Fruit fly (Drosophila melanogaster): ENCODE measurements around the gene Lgr1.

Lgr1 gene

dm6 chr3R:17680639-17681302 is 44.8 kb upstream of the Lgr1 start (continued):
- TF ChIP-seq Eip93F (GFP tag; optimal IDR thresholded peaks at IDR 0.05) = peak; percentile 27
- TF ChIP-seq Lpt (GFP tag; optimal IDR thresholded peaks at IDR 0.05) = peak; percentile 24
- peak; percentile 25 for TF ChIP-seq Eip75B (GFP tag; optimal IDR thresholded peaks at IDR 0.05)
- no peak for TF ChIP-seq CG16779 (tag; optimal IDR thresholded peaks at IDR 0.05)
- TF ChIP-seq CG11762 (GFP tag; optimal IDR thresholded peaks at IDR 0.05; ENCODE audit: insufficient read depth) = peak; percentile 36
- peak; percentile 12 for TF ChIP-seq CG31627 (GFP tag; optimal IDR thresholded peaks at IDR 0.05)
- peak; percentile 48 for TF ChIP-seq pdm3 (GFP tag; optimal IDR thresholded peaks at IDR 0.05)
- TF ChIP-seq CG3032 (tag; optimal IDR thresholded peaks at IDR 0.05) = peak; percentile 11
- no peak; the same call in 1 of the 2 replicates for TF ChIP-seq CG15336 (GFP tag; IDR thresholded peaks at IDR 0.05)
- peak; percentile 57 for TF ChIP-seq achi (GFP tag; optimal IDR thresholded peaks at IDR 0.05)
- peak; percentile 28 for TF ChIP-seq Hr39 (GFP tag; optimal IDR thresholded peaks at IDR 0.05)
- peak; percentile 17 for TF ChIP-seq Sox14 (GFP tag; optimal IDR thresholded peaks at IDR 0.05)
- no peak for TF ChIP-seq eg (GFP tag; IDR thresholded peaks at IDR 0.05)
- no peak for TF ChIP-seq CG9139 (GFP tag; optimal IDR thresholded peaks at IDR 0.05)
- no peak for TF ChIP-seq CG8119 (GFP tag; IDR thresholded peaks at IDR 0.05)
- no peak for TF ChIP-seq fd59A (GFP tag; optimal IDR thresholded peaks at IDR 0.05)
- peak; percentile 69 for TF ChIP-seq Smox (GFP tag; optimal IDR thresholded peaks at IDR 0.05)
- no peak for TF ChIP-seq CG1621 (tag; optimal IDR thresholded peaks at IDR 0.05)
- TF ChIP-seq CG6808 (GFP tag; optimal IDR thresholded peaks at IDR 0.05) = no peak
- TF ChIP-seq CG32006 (GFP tag; optimal IDR thresholded peaks at IDR 0.05) = peak; percentile 80
- peak; percentile 27 for TF ChIP-seq CG6792 (GFP tag; optimal IDR thresholded peaks at IDR 0.05)
- TF ChIP-seq Met (GFP tag; optimal IDR thresholded peaks at IDR 0.05) = peak; percentile 68
- TF ChIP-seq CG6276 (GFP tag; optimal IDR thresholded peaks at IDR 0.05) = no peak

- no peak for TF ChIP-seq CG31627 (GFP tag; optimal IDR thresholded peaks at IDR 0.05)
- TF ChIP-seq Ets21C (GFP tag; optimal IDR thresholded peaks at IDR 0.05) = no peak
- TF ChIP-seq CG6276 (GFP tag; optimal IDR thresholded peaks at IDR 0.05) = no peak
- no peak for TF ChIP-seq Eip93F (GFP tag; optimal IDR thresholded peaks at IDR 0.05)
- peak; percentile 26 for TF ChIP-seq Blimp-1 (GFP tag; optimal IDR thresholded peaks at IDR 0.05)
- TF ChIP-seq Sox102F (GFP tag; optimal IDR thresholded peaks at IDR 0.05) = no peak
- TF ChIP-seq CG6854 (GFP tag; optimal IDR thresholded peaks at IDR 0.05) = no peak
Measured at dm6 chr3R:17681611-17682243, 43.9 kb upstream of the Lgr1 start.

- no peak for TF ChIP-seq Smox (GFP tag; optimal IDR thresholded peaks at IDR 0.05)
- TF ChIP-seq CG32006 (GFP tag; optimal IDR thresholded peaks at IDR 0.05) = no peak
- no peak for TF ChIP-seq CG10669 (GFP tag; optimal IDR thresholded peaks at IDR 0.05)
- TF ChIP-seq CG6854 (GFP tag; optimal IDR thresholded peaks at IDR 0.05) = peak; percentile 18
- TF ChIP-seq CG7368 (GFP tag; optimal IDR thresholded peaks at IDR 0.05) = no peak
- TF ChIP-seq CG16779 (tag; optimal IDR thresholded peaks at IDR 0.05) = no peak
- no peak for TF ChIP-seq acj6 (GFP tag; optimal IDR thresholded peaks at IDR 0.05)
- no peak for TF ChIP-seq ss (GFP tag; optimal IDR thresholded peaks at IDR 0.05)
- no peak for TF ChIP-seq Sox102F (GFP tag; optimal IDR thresholded peaks at IDR 0.05)
- no peak for TF ChIP-seq CG8119 (GFP tag; IDR thresholded peaks at IDR 0.05)
- TF ChIP-seq vri (GFP tag; optimal IDR thresholded peaks at IDR 0.05) = no peak
- peak; percentile 11 for TF ChIP-seq esn (GFP tag; optimal IDR thresholded peaks at IDR 0.05)
- TF ChIP-seq CG3032 (tag; optimal IDR thresholded peaks at IDR 0.05) = no peak
- no peak for TF ChIP-seq CG1621 (tag; optimal IDR thresholded peaks at IDR 0.05)
- no peak for TF ChIP-seq Blimp-1 (GFP tag; optimal IDR thresholded peaks at IDR 0.05)
- TF ChIP-seq pdm3 (GFP tag; optimal IDR thresholded peaks at IDR 0.05) = no peak
- no peak for TF ChIP-seq OdsH (GFP tag; optimal IDR thresholded peaks at IDR 0.05)
- no peak for TF ChIP-seq topi (GFP tag; optimal IDR thresholded peaks at IDR 0.05)
- TF ChIP-seq Sox14 (GFP tag; optimal IDR thresholded peaks at IDR 0.05) = peak; percentile 18
- no peak for TF ChIP-seq CG6276 (GFP tag; optimal IDR thresholded peaks at IDR 0.05)
- no peak for TF ChIP-seq Ets21C (GFP tag; optimal IDR thresholded peaks at IDR 0.05)
- TF ChIP-seq lz (GFP tag; optimal IDR thresholded peaks at IDR 0.05) = no peak
- TF ChIP-seq salr (GFP tag; optimal IDR thresholded peaks at IDR 0.05) = no peak
- TF ChIP-seq Gug (GFP tag; IDR thresholded peaks at IDR 0.05) = no peak
- TF ChIP-seq Eip78C (GFP tag) = peak; percentile 61
- peak; percentile 65 for TF ChIP-seq dsx (GFP tag; optimal IDR thresholded peaks at IDR 0.05; ENCODE audit: poor library complexity, severe bottlenecking)
- no peak for TF ChIP-seq fkh (GFP tag; optimal IDR thresholded peaks at IDR 0.05)
Measured at dm6 chr3R:17682244-17682773, 43.3 kb upstream of the Lgr1 start, which contains the start of the genes alt and CG7655. alt (minus strand) TSS chr3R:17682515. CG7655 (plus strand) TSS chr3R:17682669.
